Fruit fly (Drosophila melanogaster) whole organism, pupa: ENCODE measurements around the gene Acp36DE.
A peak's percentile ranks its signal among the peaks of the same experiment; 100 is the strongest.

Source experiments
- CG12605 ChIP-seq: fragments of 200-800 bp; sonication (Bioruptor generic); IDR thresholded peaks from 2 replicates; pipeline ENCODE4 v1.3.6; 2022; ENCODE audit warnings: missing biosample characterization, missing genetic modification characterization
- CG15710 ChIP-seq: fragments of 200-800 bp; sonication (Bioruptor generic); optimal IDR thresholded peaks from 2 replicates; lab custom pipeline; 2018; ENCODE audit warnings: missing biosample characterization, mild to moderate bottlenecking, missing genetic modification characterization, moderate library complexity
- CG17806 ChIP-seq: fragments of 200-800 bp; sonication (Bioruptor generic); optimal IDR thresholded peaks from 2 replicates; lab custom pipeline; 2018; ENCODE audit warnings: missing biosample characterization, mild to moderate bottlenecking, missing genetic modification characterization, moderate library complexity
- CG8159 ChIP-seq: fragments of 200-800 bp; sonication (Bioruptor generic); optimal IDR thresholded peaks from 3 replicates; lab custom pipeline; 2018; ENCODE audit warnings: missing biosample characterization, mild to moderate bottlenecking, missing genetic modification characterization, moderate library complexity
- D1 ChIP-seq: fragments of 200-800 bp; sonication (Bioruptor generic); optimal IDR thresholded peaks from 2 replicates; lab custom pipeline; 2018; ENCODE audit warnings: missing biosample characterization, mild to moderate bottlenecking, missing genetic modification characterization, moderate library complexity
- EcR ChIP-seq: fragments of 200-800 bp; sonication (Bioruptor generic); optimal IDR thresholded peaks from 3 replicates; lab custom pipeline; 2019; ENCODE audit warnings: missing biosample characterization, missing genetic modification characterization, mild to moderate bottlenecking, moderate library complexity, missing genetic modification reagents
- Ets98B ChIP-seq: fragments of 200-800 bp; sonication (Bioruptor generic); IDR thresholded peaks from 2 replicates; pipeline ENCODE4 v1.3.6; 2022; ENCODE audit warnings: missing biosample characterization, missing genetic modification characterization
- Pif1A ChIP-seq: fragments of 200-800 bp; sonication (Bioruptor generic); optimal IDR thresholded peaks from 3 replicates; lab custom pipeline; 2016; ENCODE audit warnings: missing biosample characterization, missing genetic modification characterization
- fd96Ca ChIP-seq: fragments of 200-800 bp; sonication (Bioruptor generic); IDR thresholded peaks from 3 replicates; pipeline ENCODE4 v1.3.6; 2022; ENCODE audit warnings: missing biosample characterization, missing genetic modification characterization

DNA sequence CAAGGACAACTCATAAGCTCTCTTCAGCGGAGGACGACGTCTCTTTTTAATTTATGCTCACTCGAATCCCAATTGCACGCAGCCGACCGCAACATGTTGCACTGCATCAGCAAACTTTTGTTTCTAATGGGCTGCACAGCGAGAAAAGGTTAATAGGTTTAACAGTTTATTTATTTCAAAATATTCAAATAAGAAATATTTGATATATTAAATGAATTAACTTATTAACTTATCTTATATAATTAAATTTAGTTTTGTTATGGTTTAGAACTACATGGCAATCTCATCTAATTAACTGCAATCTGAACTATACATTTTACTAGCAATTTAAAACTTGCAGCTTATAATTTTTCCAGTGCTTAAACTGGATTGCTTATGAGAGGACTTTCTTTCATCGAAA, 43.4 kb downstream of the Acp36DE start:
- TF ChIP-seq Ets98B (GFP tag; lab: Robert Waterston, UW) (no peak), D1 (tag; lab: Kevin White, UChicago) (no peak), CG17806 (peak; percentile 13), EcR (GFP tag; lab: Kevin White, UChicago) (no peak), fd96Ca (GFP tag; lab: Robert Waterston, UW) (no peak), CG8159 (tag; lab: Kevin White, UChicago) (peak; percentile 21), CG12605 (GFP tag; lab: Robert Waterston, UW) (no peak), CG15710 (no peak), Pif1A (GFP tag; lab: Kevin White, UChicago) (no peak)
